Fruit fly (Drosophila melanogaster) whole organism, adult: Measurements from ENCODE around the gene cyr.

Experiments used
- CG12768 ChIP-seq: fragments of 200-800 bp; sonication (Bioruptor generic); optimal IDR thresholded peaks from 2 replicates; lab custom pipeline; 2017; ENCODE audit warnings: missing biosample characterization, missing genetic modification characterization, mild to moderate bottlenecking, moderate library complexity, missing genetic modification reagents
- CG1620 ChIP-seq: fragments of 200-800 bp; sonication (Bioruptor generic); optimal IDR thresholded peaks from 2 replicates; lab custom pipeline; 2016; ENCODE audit warnings: missing biosample characterization, missing genetic modification characterization
- kay ChIP-seq: fragments of 200-800 bp; sonication (Bioruptor generic); peaks from one replicate; lab custom pipeline; 2016; ENCODE audit warnings: missing biosample characterization, missing genetic modification characterization, borderline replicate concordance
- toe ChIP-seq: fragments of 200-800 bp; sonication (Bioruptor generic); optimal IDR thresholded peaks from 2 replicates; lab custom pipeline; 2016; ENCODE audit warnings: missing biosample characterization, missing genetic modification characterization

DNA sequence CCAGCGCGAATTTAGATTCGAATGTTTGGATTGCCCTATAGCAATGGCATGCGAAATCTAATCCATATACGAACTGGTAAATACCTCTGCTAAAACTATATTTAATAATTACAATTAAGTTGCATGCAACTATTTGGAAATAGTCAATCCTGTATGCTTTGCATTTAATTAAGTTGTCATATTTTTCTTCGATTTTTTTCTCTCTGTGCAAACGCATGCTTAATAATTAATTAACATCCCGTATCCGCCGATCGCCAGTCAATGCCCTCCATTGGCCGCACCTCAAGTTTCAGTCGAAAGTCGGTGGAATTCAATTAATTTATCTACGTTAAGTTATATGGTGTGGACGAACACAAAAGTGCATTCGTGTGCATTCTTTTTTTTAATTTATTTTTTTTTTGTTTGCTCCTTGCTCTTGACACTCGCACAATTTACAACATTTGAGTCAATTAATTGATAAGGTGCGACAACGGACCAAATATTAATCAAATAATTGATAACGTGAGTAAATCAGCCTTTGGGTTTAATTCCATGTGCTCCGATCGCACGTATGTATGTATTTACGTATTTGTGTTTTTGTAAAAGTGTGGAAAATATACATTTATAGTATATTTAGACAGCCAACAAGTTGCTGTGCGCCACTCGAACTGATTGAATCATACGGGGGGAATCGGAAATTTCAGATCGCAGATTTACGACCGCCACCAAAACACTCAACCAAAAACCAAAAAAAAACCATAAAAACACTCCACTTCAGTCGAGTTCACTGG lies 29.0 kb downstream of the cyr start:
- TF ChIP-seq CG12768, result no peak
- TF ChIP-seq CG1620 (GFP tag; lab: Kevin White, UChicago), result no peak
- no peak for TF ChIP-seq toe
- TF ChIP-seq kay (GFP tag; lab: Kevin White, UChicago), result peak; percentile 92
